Fruit fly (Drosophila melanogaster) whole organism, prepupa: Measurements from ENCODE around the gene IFT54.

Experiments
- CG10631 ChIP-seq: fragments of 200-800 bp; sonication (Bioruptor generic); optimal IDR thresholded peaks from 2 replicates; lab custom pipeline; 2016; ENCODE audit warnings: missing biosample characterization, missing genetic modification characterization
- CG10669 ChIP-seq: fragments of 200-800 bp; sonication (Bioruptor generic); optimal IDR thresholded peaks from 3 replicates; lab custom pipeline; 2018; ENCODE audit warnings: missing biosample characterization, mild to moderate bottlenecking, missing genetic modification characterization, moderate library complexity
- CG11294 ChIP-seq: fragments of 200-800 bp; sonication (Bioruptor generic); IDR thresholded peaks from 2 replicates; pipeline ENCODE4 v1.3.6; 2022; ENCODE audit warnings: missing biosample characterization, missing genetic modification characterization
- CG11762 ChIP-seq: fragments of 200-800 bp; sonication (Bioruptor generic); optimal IDR thresholded peaks from 3 replicates; lab custom pipeline; 2016; ENCODE audit warnings: missing biosample characterization, missing genetic modification characterization; ENCODE audit not compliant: insufficient read depth
- CG11902 ChIP-seq: fragments of 200-800 bp; sonication (Bioruptor generic); optimal IDR thresholded peaks from 3 replicates; lab custom pipeline; 2016; ENCODE audit warnings: missing biosample characterization, missing genetic modification characterization
- CG15336 ChIP-seq: fragments of 200-800 bp; sonication (Bioruptor generic); IDR thresholded peaks from 2 replicates; pipeline ENCODE4 v1.3.6; 2022; ENCODE audit warnings: missing biosample characterization, missing genetic modification characterization
- CG16779 ChIP-seq: fragments of 200-800 bp; sonication (Bioruptor generic); optimal IDR thresholded peaks from 3 replicates; lab custom pipeline; 2017; ENCODE audit warnings: missing biosample characterization, mild to moderate bottlenecking, missing genetic modification characterization
- CG3032 ChIP-seq: fragments of 200-800 bp; optimal IDR thresholded peaks from 2 replicates; lab custom pipeline; 2019; ENCODE audit warnings: missing biosample characterization, mild to moderate bottlenecking, missing genetic modification characterization, moderate library complexity
- CG31627 ChIP-seq: fragments of 200-800 bp; sonication (Bioruptor generic); optimal IDR thresholded peaks from 3 replicates; lab custom pipeline; 2016; ENCODE audit warnings: missing biosample characterization, missing genetic modification characterization
- CG32006 ChIP-seq: fragments of 200-800 bp; sonication (Bioruptor generic); optimal IDR thresholded peaks from 3 replicates; lab custom pipeline; 2017; ENCODE audit warnings: missing biosample characterization, mild to moderate bottlenecking, missing genetic modification characterization
- CG34406 ChIP-seq: fragments of 200-800 bp; sonication (Bioruptor generic); optimal IDR thresholded peaks from 3 replicates; lab custom pipeline; 2016; ENCODE audit warnings: missing biosample characterization, missing genetic modification characterization
- CG3919 ChIP-seq: fragments of 200-800 bp; sonication (Bioruptor generic); optimal IDR thresholded peaks from 3 replicates; lab custom pipeline; 2016; ENCODE audit warnings: missing biosample characterization, missing genetic modification characterization
- CG4318 ChIP-seq: fragments of 200-800 bp; sonication (Bioruptor generic); optimal IDR thresholded peaks from 3 replicates; lab custom pipeline; 2017; ENCODE audit warnings: missing biosample characterization, mild to moderate bottlenecking, missing genetic modification characterization
- CG6276 ChIP-seq: fragments of 200-800 bp; sonication (Bioruptor generic); optimal IDR thresholded peaks from 2 replicates; lab custom pipeline; 2017; ENCODE audit warnings: missing biosample characterization, mild to moderate bottlenecking, missing genetic modification characterization
- CG6854 ChIP-seq: fragments of 200-800 bp; sonication (Bioruptor generic); optimal IDR thresholded peaks from 2 replicates; lab custom pipeline; 2017; ENCODE audit warnings: missing biosample characterization, mild to moderate bottlenecking, missing genetic modification characterization
- CG7368 ChIP-seq: fragments of 200-800 bp; sonication (Bioruptor generic); optimal IDR thresholded peaks from 3 replicates; lab custom pipeline; 2016; ENCODE audit warnings: missing biosample characterization, missing genetic modification characterization
- CG8319 ChIP-seq: fragments of 200-800 bp; sonication (Bioruptor generic); optimal IDR thresholded peaks from 3 replicates; lab custom pipeline; 2016; ENCODE audit warnings: missing biosample characterization, missing genetic modification characterization
- CG8632 ChIP-seq: fragments of 200-800 bp; sonication (Bioruptor generic); optimal IDR thresholded peaks from 3 replicates; lab custom pipeline; 2016; ENCODE audit warnings: missing biosample characterization, missing genetic modification characterization
- Eip78C ChIP-seq: fragments of 200-800 bp; sonication (Bioruptor generic); peaks from one replicate; lab custom pipeline; 2016; ENCODE audit warnings: missing biosample characterization, missing genetic modification characterization
- Eip93F ChIP-seq: fragments of 200-800 bp; sonication (Bioruptor generic); optimal IDR thresholded peaks from 2 replicates; lab custom pipeline; 2016; ENCODE audit warnings: missing biosample characterization, mild to moderate bottlenecking, missing genetic modification characterization
- Ets21C ChIP-seq: fragments of 200-800 bp; sonication (Bioruptor generic); optimal IDR thresholded peaks from 3 replicates; lab custom pipeline; 2016; ENCODE audit warnings: missing biosample characterization, missing genetic modification characterization
- Gug ChIP-seq: fragments of 200-800 bp; sonication (Bioruptor generic); IDR thresholded peaks from 2 replicates; pipeline ENCODE4 v1.3.6; 2022; ENCODE audit warnings: missing biosample characterization, missing genetic modification characterization
- Hr38 ChIP-seq: sonication (Bioruptor generic); optimal IDR thresholded peaks from 2 replicates; lab custom pipeline; 2016; ENCODE audit warnings: missing biosample characterization, missing genetic modification characterization
- Hr4 ChIP-seq: fragments of 200-800 bp; sonication (Bioruptor generic); optimal IDR thresholded peaks from 3 replicates; lab custom pipeline; 2016; ENCODE audit warnings: missing biosample characterization, missing genetic modification characterization
- Lpt ChIP-seq: fragments of 200-800 bp; sonication (Bioruptor generic); optimal IDR thresholded peaks from 3 replicates; lab custom pipeline; 2016; ENCODE audit warnings: missing biosample characterization, missing genetic modification characterization
- Met ChIP-seq: fragments of 200-800 bp; sonication (Bioruptor generic); optimal IDR thresholded peaks from 3 replicates; lab custom pipeline; 2016; ENCODE audit warnings: missing biosample characterization, missing genetic modification characterization
- OdsH ChIP-seq: fragments of 200-800 bp; sonication (Bioruptor generic); optimal IDR thresholded peaks from 3 replicates; lab custom pipeline; 2016; ENCODE audit warnings: missing biosample characterization, missing genetic modification characterization
- Smox ChIP-seq: fragments of 200-800 bp; sonication (Bioruptor generic); optimal IDR thresholded peaks from 3 replicates; lab custom pipeline; 2016; ENCODE audit warnings: missing biosample characterization, missing genetic modification characterization
- Sox102F ChIP-seq: fragments of 200-800 bp; sonication (Bioruptor generic); optimal IDR thresholded peaks from 2 replicates; lab custom pipeline; 2016; ENCODE audit warnings: missing biosample characterization, mild to moderate bottlenecking, missing genetic modification characterization
- Sox14 ChIP-seq: fragments of 200-800 bp; sonication (Bioruptor generic); optimal IDR thresholded peaks from 3 replicates; lab custom pipeline; 2016; ENCODE audit warnings: missing biosample characterization, missing genetic modification characterization
- Sox15 ChIP-seq: fragments of 200-800 bp; sonication (Bioruptor generic); optimal IDR thresholded peaks from 3 replicates; lab custom pipeline; 2016; ENCODE audit warnings: missing biosample characterization, missing genetic modification characterization
- achi ChIP-seq: fragments of 200-800 bp; sonication (Bioruptor generic); optimal IDR thresholded peaks from 3 replicates; lab custom pipeline; 2016; ENCODE audit warnings: missing biosample characterization, missing genetic modification characterization
- acj6 ChIP-seq: fragments of 200-800 bp; sonication (Bioruptor generic); optimal IDR thresholded peaks from 3 replicates; lab custom pipeline; 2016; ENCODE audit warnings: missing biosample characterization, missing genetic modification characterization
- cyc ChIP-seq: fragments of 200-800 bp; sonication (Bioruptor generic); optimal IDR thresholded peaks from 3 replicates; lab custom pipeline; 2016; ENCODE audit warnings: missing biosample characterization, missing genetic modification characterization
- dac ChIP-seq: fragments of 200-800 bp; sonication (Bioruptor generic); optimal IDR thresholded peaks from 2 replicates; lab custom pipeline; 2017; ENCODE audit warnings: missing biosample characterization, mild to moderate bottlenecking, missing genetic modification characterization
- dsx ChIP-seq: fragments of 200-800 bp; optimal IDR thresholded peaks from 3 replicates; lab custom pipeline; 2019; ENCODE audit warnings: missing biosample characterization, mild to moderate bottlenecking, missing genetic modification characterization, moderate library complexity; ENCODE audit not compliant: poor library complexity, severe bottlenecking
- esn ChIP-seq: fragments of 200-800 bp; sonication (Bioruptor generic); optimal IDR thresholded peaks from 2 replicates; lab custom pipeline; 2016; ENCODE audit warnings: missing biosample characterization, mild to moderate bottlenecking, missing genetic modification characterization, moderate library complexity
- fd85E ChIP-seq: fragments of 200-800 bp; sonication (Bioruptor generic); optimal IDR thresholded peaks from 3 replicates; lab custom pipeline; 2016; ENCODE audit warnings: missing biosample characterization, missing genetic modification characterization
- fkh ChIP-seq: fragments of 200-800 bp; sonication (Bioruptor generic); optimal IDR thresholded peaks from 3 replicates; lab custom pipeline; 2017; ENCODE audit warnings: missing biosample characterization, mild to moderate bottlenecking, missing genetic modification characterization, moderate library complexity
- pdm3 ChIP-seq: fragments of 200-800 bp; sonication (Bioruptor generic); optimal IDR thresholded peaks from 3 replicates; lab custom pipeline; 2016; ENCODE audit warnings: missing biosample characterization, missing genetic modification characterization
- spab ChIP-seq: fragments of 200-800 bp; sonication (Bioruptor generic); optimal IDR thresholded peaks from 2 replicates; lab custom pipeline; 2017; ENCODE audit warnings: missing biosample characterization, mild to moderate bottlenecking, missing genetic modification characterization, missing genetic modification reagents
- ss ChIP-seq, 2 experiments: fragments of 200-800 bp; sonication (Bioruptor generic); optimal IDR thresholded peaks; 2 replicates in 1 of 2; 3 replicates in 1 of 2; lab custom pipeline; 2017 to 2018; ENCODE audit warnings: mild to moderate bottlenecking in 2 of 2, missing biosample characterization in 2 of 2, missing genetic modification characterization in 2 of 2, moderate library complexity in 1 of 2
- svp ChIP-seq: fragments of 200-800 bp; sonication (Bioruptor generic); peaks from one replicate; lab custom pipeline; 2016; ENCODE audit warnings: missing biosample characterization, missing genetic modification characterization
- topi ChIP-seq: fragments of 200-800 bp; sonication (Bioruptor generic); optimal IDR thresholded peaks from 3 replicates; lab custom pipeline; 2016; ENCODE audit warnings: missing biosample characterization, missing genetic modification characterization
- vri ChIP-seq: fragments of 200-800 bp; sonication (Bioruptor generic); optimal IDR thresholded peaks from 3 replicates; lab custom pipeline; 2016; ENCODE audit warnings: missing biosample characterization, mild to moderate bottlenecking, missing genetic modification characterization

IFT54 gene

DNA sequence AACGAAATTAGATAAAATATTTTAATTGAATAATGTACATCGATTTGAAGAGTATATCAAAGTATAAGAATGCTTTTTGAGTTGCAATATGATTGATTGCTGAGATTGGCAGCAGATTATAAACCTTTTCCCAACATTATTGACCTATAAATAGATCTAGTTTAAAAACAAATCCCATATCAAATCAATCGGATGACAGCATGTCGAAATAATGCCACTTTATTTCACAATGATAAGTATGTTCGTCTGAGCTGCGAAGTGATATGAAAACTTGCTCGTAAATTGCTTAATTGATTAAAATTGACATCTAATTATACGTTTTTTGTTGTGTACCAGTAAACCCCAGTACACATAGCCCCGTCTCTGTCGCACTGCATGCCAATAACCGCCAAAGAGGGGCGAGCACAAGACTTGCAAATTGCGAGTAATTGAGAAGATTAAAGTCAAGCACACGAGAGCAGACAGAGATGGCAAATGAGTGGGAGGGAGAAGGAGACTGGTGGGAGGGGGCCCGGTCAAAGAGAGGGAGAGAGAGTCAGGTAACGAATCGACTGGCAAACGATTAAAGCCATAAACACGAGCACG lies 19.1 kb upstream of the IFT54 start (continued):
- TF ChIP-seq Sox15 (peak; percentile 80), OdsH (GFP tag; lab: Kevin White, UChicago) (peak; percentile 86), Ets21C (GFP tag; lab: Kevin White, UChicago) (peak; percentile 74), pdm3 (peak; percentile 85), achi (peak; percentile 74), fkh (GFP tag; lab: Kevin White, UChicago) (no peak), CG6854 (no peak), CG8319 (GFP tag; lab: Kevin White, UChicago) (peak; percentile 45), CG16779 (no peak), spab (GFP tag; lab: Kevin White, UChicago) (no peak), topi (GFP tag; lab: Kevin White, UChicago) (peak; percentile 84), Smox (GFP tag; lab: Kevin White, UChicago) (peak; percentile 87), vri (GFP tag; lab: Kevin White, UChicago) (peak; percentile 58), Gug (GFP tag; lab: Robert Waterston, UW) (no peak), CG8632 (GFP tag; lab: Kevin White, UChicago) (peak; percentile 77), CG3919 (peak; percentile 53), CG11762 (GFP tag; lab: Kevin White, UChicago) (peak; percentile 67), Sox14 (GFP tag; lab: Kevin White, UChicago) (peak; percentile 86), CG34406 (GFP tag; lab: Kevin White, UChicago) (peak; percentile 77), Eip78C (GFP tag; lab: Kevin White, UChicago) (peak; percentile 97), CG7368 (GFP tag; lab: Kevin White, UChicago) (peak; percentile 39), ss (GFP tag; optimal IDR thresholded peaks at IDR 0.05; lab: Kevin White, UChicago) (peak in 1 of 2 experiments; percentile 58), CG11902 (GFP tag; lab: Kevin White, UChicago) (peak; percentile 37), svp (GFP tag; lab: Kevin White, UChicago) (peak; percentile 84), Hr38 (GFP tag; lab: Kevin White, UChicago) (no peak), CG10669 (peak; percentile 38), CG15336 (no peak), CG6276 (GFP tag; lab: Kevin White, UChicago) (peak; percentile 79), CG32006 (GFP tag; lab: Kevin White, UChicago) (peak; percentile 91)

DNA sequence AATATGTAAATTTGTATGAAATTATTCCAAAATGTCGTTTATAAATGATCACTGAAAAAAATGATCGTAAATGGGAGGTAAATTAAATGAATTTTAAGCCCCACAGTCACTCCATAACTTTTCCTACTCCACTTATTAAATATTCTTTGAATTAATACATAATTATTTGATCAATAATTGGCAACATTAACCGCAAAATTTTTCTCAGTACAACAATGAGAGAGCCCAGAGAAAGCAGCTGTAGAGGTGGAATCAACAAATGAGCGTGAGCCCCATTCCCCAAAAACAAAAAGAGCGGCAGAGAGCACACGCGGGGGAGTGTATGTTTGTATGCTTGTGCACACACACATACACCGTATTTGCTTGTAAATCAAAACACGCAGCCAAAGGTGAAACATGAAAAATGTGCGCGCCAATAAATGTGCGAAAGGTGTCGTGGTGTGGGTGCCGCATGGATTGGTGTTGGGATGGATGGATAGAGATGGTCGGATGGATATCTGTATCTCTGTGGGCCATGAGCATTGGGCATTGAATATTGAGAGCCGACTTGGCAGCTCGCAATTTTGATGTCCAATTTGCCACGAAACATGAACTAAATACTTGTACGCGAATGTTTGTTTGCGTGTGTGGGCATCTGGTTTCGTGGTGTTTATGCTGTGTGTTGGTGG lies 18.3 kb upstream of the IFT54 start:
- TF ChIP-seq esn: peak; percentile 99
- peak; percentile 98 for TF ChIP-seq Sox102F
- TF ChIP-seq Eip93F (GFP tag; lab: Kevin White, UChicago): peak; percentile 90
- TF ChIP-seq svp (GFP tag; lab: Kevin White, UChicago): peak; percentile 99
- TF ChIP-seq CG8319 (GFP tag; lab: Kevin White, UChicago): peak; percentile 97
- peak; percentile 98 for TF ChIP-seq Smox (GFP tag; lab: Kevin White, UChicago)
- peak; percentile 98 for TF ChIP-seq CG6276 (GFP tag; lab: Kevin White, UChicago)
- peak; percentile 98 for TF ChIP-seq CG4318 (GFP tag; lab: Kevin White, UChicago)
- TF ChIP-seq Hr38 (GFP tag; lab: Kevin White, UChicago): no peak
- peak; percentile 98 for TF ChIP-seq topi (GFP tag; lab: Kevin White, UChicago)
- peak; percentile 98 for TF ChIP-seq CG10631 (GFP tag; lab: Kevin White, UChicago)
- TF ChIP-seq CG11294: no peak
- TF ChIP-seq CG3032 (tag; lab: Kevin White, UChicago): peak; percentile 95
- peak; percentile 99 for TF ChIP-seq CG3919
- TF ChIP-seq OdsH (GFP tag; lab: Kevin White, UChicago): peak; percentile 99
- peak; percentile 95 for TF ChIP-seq CG11762 (GFP tag; lab: Kevin White, UChicago)
- TF ChIP-seq Hr4: peak; percentile 99
- no peak for TF ChIP-seq Gug (GFP tag; lab: Robert Waterston, UW)
- TF ChIP-seq CG8632 (GFP tag; lab: Kevin White, UChicago): peak; percentile 98
- peak; percentile 96 for TF ChIP-seq CG11902 (GFP tag; lab: Kevin White, UChicago)
- TF ChIP-seq cyc (GFP tag; lab: Kevin White, UChicago): peak; percentile 97
- TF ChIP-seq CG7368 (GFP tag; lab: Kevin White, UChicago): peak; percentile 97
- peak; percentile 94 for TF ChIP-seq CG16779
- TF ChIP-seq CG34406 (GFP tag; lab: Kevin White, UChicago): peak; percentile 98
- TF ChIP-seq Sox15: peak; percentile 97
- peak; percentile 95 for TF ChIP-seq dsx (GFP tag; lab: Kevin White, UChicago)
- peak; percentile 98 for TF ChIP-seq Met (GFP tag; lab: Kevin White, UChicago)
- peak; percentile 92 for TF ChIP-seq CG6854
- TF ChIP-seq CG31627 (GFP tag; lab: Kevin White, UChicago): peak; percentile 97
- TF ChIP-seq dac (GFP tag; lab: Kevin White, UChicago): peak; percentile 92
- peak; percentile 98 for TF ChIP-seq acj6 (GFP tag; lab: Kevin White, UChicago)
- TF ChIP-seq CG10669: peak; percentile 96
- peak; percentile 97 for TF ChIP-seq achi
- TF ChIP-seq Sox14 (GFP tag; lab: Kevin White, UChicago): peak; percentile 97
- TF ChIP-seq fd85E (GFP tag; lab: Kevin White, UChicago): peak; percentile 88
- peak; percentile 98 for TF ChIP-seq Lpt (GFP tag; lab: Kevin White, UChicago)
